Worm (Caenorhabditis elegans): ENCODE data around the gene T07F8.4.
A peak's percentile ranks its signal among the peaks of the same experiment; 100 is the strongest.

T07F8.4 gene

ce11 chrII:7155392-7155791, 23.6 kb upstream of the T07F8.4 start, which contains the start of gene C27H5.2:
Gene C27H5.2, plus strand, starts transcription at chrII:7155581.
- TF ChIP-seq hlh-13 (GFP tag; optimal IDR thresholded peaks at IDR 0.05) (no peak), ama-1 (optimal IDR thresholded peaks at IDR 0.05) (peak; percentile 47), pax-1 (tag; optimal IDR thresholded peaks at IDR 0.05) (no peak), ceh-6 (GFP tag; optimal IDR thresholded peaks at IDR 0.05) (no peak), elt-4 (tag; optimal IDR thresholded peaks at IDR 0.05) (no peak), syd-9 (tag; optimal IDR thresholded peaks at IDR 0.05) (no peak), ceh-14 (tag; optimal IDR thresholded peaks at IDR 0.05) (no peak), sdc-2 (tag; optimal IDR thresholded peaks at IDR 0.05) (no peak)

- TF ChIP-seq elt-2 (tag; optimal IDR thresholded peaks at IDR 0.05) (no peak), ttx-3 (tag; optimal IDR thresholded peaks at IDR 0.05) (no peak), ceh-19 (GFP tag; optimal IDR thresholded peaks at IDR 0.05) (no peak), tbx-2 (tag; optimal IDR thresholded peaks at IDR 0.05) (no peak), pros-1 (tag; optimal IDR thresholded peaks at IDR 0.05) (no peak), hlh-30 (tag; optimal IDR thresholded peaks at IDR 0.05; ENCODE audit: insufficient read depth) (no peak), lim-6 (tag; optimal IDR thresholded peaks at IDR 0.05) (no peak), ceh-24 (tag; optimal IDR thresholded peaks at IDR 0.05) (no peak), unc-86 (tag; optimal IDR thresholded peaks at IDR 0.05) (no peak)
Measured at ce11 chrII:7154711-7155110, 22.9 kb upstream of the T07F8.4 start.

- TF ChIP-seq ceh-6 (GFP tag; optimal IDR thresholded peaks at IDR 0.05) = peak; percentile 17
Measured at ce11 chrII:7153095-7153494, 21.3 kb upstream of the T07F8.4 start.

- TF ChIP-seq eyg-1 (tag; optimal IDR thresholded peaks at IDR 0.05) (no peak), T23F11.4 (GFP tag; optimal IDR thresholded peaks at IDR 0.05) (peak; percentile 55), fkh-10 (GFP tag; optimal IDR thresholded peaks at IDR 0.05) (no peak), odd-2 (tag; optimal IDR thresholded peaks at IDR 0.05) (no peak), ama-1 (optimal IDR thresholded peaks at IDR 0.05) (no peak), dve-1 (tag; optimal IDR thresholded peaks at IDR 0.05) (peak; percentile 80), ceh-2 (tag; optimal IDR thresholded peaks at IDR 0.05) (peak; percentile 62), nhr-232 (tag; optimal IDR thresholded peaks at IDR 0.05) (peak; percentile 20), pax-1 (tag; optimal IDR thresholded peaks at IDR 0.05) (peak; percentile 64), gmeb-2 (tag; optimal IDR thresholded peaks at IDR 0.05) (peak; percentile 69), hlh-15 (tag; optimal IDR thresholded peaks at IDR 0.05) (no peak), pros-1 (tag; optimal IDR thresholded peaks at IDR 0.05) (peak; percentile 60), lim-6 (tag; optimal IDR thresholded peaks at IDR 0.05) (no peak), unc-42 (tag; optimal IDR thresholded peaks at IDR 0.05) (peak; percentile 75), sox-4 (tag; optimal IDR thresholded peaks at IDR 0.05) (peak; percentile 58), madf-2 (tag; optimal IDR thresholded peaks at IDR 0.05) (peak; percentile 74), unc-3 (GFP tag; conservative IDR thresholded peaks at IDR 0.05) (no peak; the same call in 1 of the 2 replicates), unc-3 (tag; optimal IDR thresholded peaks at IDR 0.05) (peak; percentile 26), unc-55 (GFP tag; optimal IDR thresholded peaks at IDR 0.05) (peak; percentile 23), ceh-45 (GFP tag; IDR thresholded peaks at IDR 0.05) (0 out of 2 replicates have a peak, but pooled peaks have one; percentile 40), ceh-14 (tag; optimal IDR thresholded peaks at IDR 0.05) (peak; percentile 73), sox-2 (GFP tag; IDR thresholded peaks at IDR 0.05) (no peak; the same call in 1 of the 2 replicates), Y22D7AL.16 (tag; optimal IDR thresholded peaks at IDR 0.05) (peak; percentile 47), ceh-48 (tag; optimal IDR thresholded peaks at IDR 0.05) (peak; percentile 32), K02D7.2 (tag; optimal IDR thresholded peaks at IDR 0.05) (peak; percentile 37), mec-3 (tag; optimal IDR thresholded peaks at IDR 0.05; ENCODE audit: borderline replicate concordance) (no peak), nfya-1 (tag; optimal IDR thresholded peaks at IDR 0.05) (peak; percentile 86), syd-9 (tag; optimal IDR thresholded peaks at IDR 0.05) (peak; percentile 55), fkh-6 (tag; optimal IDR thresholded peaks at IDR 0.05) (peak; percentile 23), F13H6.1 (tag; optimal IDR thresholded peaks at IDR 0.05) (peak; percentile 6), ceh-19 (GFP tag; optimal IDR thresholded peaks at IDR 0.05) (peak; percentile 42), hlh-30 (tag; optimal IDR thresholded peaks at IDR 0.05; ENCODE audit: insufficient read depth) (peak; percentile 58), hlh-8 (tag; optimal IDR thresholded peaks at IDR 0.05) (peak; percentile 58), ceh-24 (tag; optimal IDR thresholded peaks at IDR 0.05) (no peak), pag-3 (tag; optimal IDR thresholded peaks at IDR 0.05; ENCODE audit: borderline replicate concordance) (no peak), elt-2 (tag; optimal IDR thresholded peaks at IDR 0.05) (peak; percentile 80), dmd-4 (tag; optimal IDR thresholded peaks at IDR 0.05; ENCODE audit: borderline replicate concordance) (no peak)
Measured at ce11 chrII:7151969-7152631, 20.3 kb upstream of the T07F8.4 start, which contains the start of gene fust-1. Gene fust-1, plus strand, starts transcription at chrII:7152581.

Data from whole organism, late embryonic.